Fruit fly (Drosophila melanogaster) whole organism, embryonic: Measurements from ENCODE around the gene aru.

Experiments
- Antp ChIP-seq: fragments of 200-800 bp; sonication (Bioruptor generic); optimal IDR thresholded peaks from 3 replicates; lab custom pipeline; 2016; ENCODE audit warnings: missing biosample characterization, missing genetic modification characterization
- Atf6 ChIP-seq: fragments of 200-800 bp; sonication (Bioruptor generic); IDR thresholded peaks from 2 replicates; pipeline ENCODE4 v1.3.6; 2022; ENCODE audit warnings: missing biosample characterization, missing genetic modification characterization
- Blimp-1 ChIP-seq: fragments of 200-800 bp; sonication (Bioruptor generic); optimal IDR thresholded peaks from 3 replicates; lab custom pipeline; 2018; ENCODE audit warnings: missing biosample characterization, missing genetic modification characterization, mild to moderate bottlenecking, moderate library complexity, missing genetic modification reagents
- CG12071 ChIP-seq: fragments of 200-800 bp; sonication (Bioruptor generic); optimal IDR thresholded peaks from 3 replicates; lab custom pipeline; 2018; ENCODE audit warnings: missing biosample characterization, mild to moderate bottlenecking, missing genetic modification characterization
- CG12219 ChIP-seq: fragments of 200-800 bp; sonication (Bioruptor generic); optimal IDR thresholded peaks from 3 replicates; lab custom pipeline; 2018; ENCODE audit warnings: missing biosample characterization, mild to moderate bottlenecking, missing genetic modification characterization
- CG12744 ChIP-seq: fragments of 200-800 bp; sonication (Bioruptor generic); optimal IDR thresholded peaks from 2 replicates; lab custom pipeline; 2016; ENCODE audit warnings: missing biosample characterization, missing genetic modification characterization
- CG12942 ChIP-seq: fragments of 200-800 bp; sonication (Bioruptor generic); optimal IDR thresholded peaks from 3 replicates; lab custom pipeline; 2016; ENCODE audit warnings: missing biosample characterization, missing genetic modification characterization
- CG17186 ChIP-seq: fragments of 200-800 bp; sonication (Bioruptor generic); optimal IDR thresholded peaks from 3 replicates; lab custom pipeline; 2017; ENCODE audit warnings: missing biosample characterization, missing genetic modification reagents, missing genetic modification characterization
- CG2199 ChIP-seq: fragments of 200-800 bp; sonication (Bioruptor generic); IDR thresholded peaks from 3 replicates; pipeline ENCODE4 v1.3.6; 2022; ENCODE audit warnings: missing biosample characterization, missing genetic modification characterization
- CG2889 ChIP-seq: fragments of 200-800 bp; sonication (Bioruptor generic); IDR thresholded peaks from 3 replicates; pipeline ENCODE4 v1.3.6; 2022; ENCODE audit warnings: missing biosample characterization, missing genetic modification characterization
- CG3847 ChIP-seq: fragments of 200-800 bp; sonication (Bioruptor generic); IDR thresholded peaks from 2 replicates; pipeline ENCODE4 v1.3.6; 2022; ENCODE audit warnings: missing biosample characterization, missing genetic modification characterization
- CG6689 ChIP-seq: fragments of 200-800 bp; sonication (Bioruptor generic); IDR thresholded peaks from 2 replicates; pipeline ENCODE4 v1.3.6; 2022; ENCODE audit warnings: missing biosample characterization, missing genetic modification characterization
- CG8478 ChIP-seq: fragments of >200 bp; optimal IDR thresholded peaks from 2 replicates; lab custom pipeline; 2018
- CG8765 ChIP-seq: fragments of 200-800 bp; sonication (Bioruptor generic); IDR thresholded peaks from 2 replicates; pipeline ENCODE4 v1.3.6; 2022; ENCODE audit warnings: missing biosample characterization, missing genetic modification characterization
- CG9437 ChIP-seq: fragments of 200-800 bp; sonication (Bioruptor generic); optimal IDR thresholded peaks from 2 replicates; lab custom pipeline; 2018; ENCODE audit warnings: missing biosample characterization, mild to moderate bottlenecking, missing genetic modification characterization
- CTCF ChIP-seq: fragments of 200-800 bp; sonication (Bioruptor generic); optimal IDR thresholded peaks from 2 replicates; lab custom pipeline; 2017; ENCODE audit warnings: missing biosample characterization, mild to moderate bottlenecking, missing genetic modification characterization, moderate library complexity
- Chrac-16 ChIP-seq: fragments of 200-800 bp; sonication (Bioruptor generic); optimal IDR thresholded peaks from 3 replicates; lab custom pipeline; 2016; ENCODE audit warnings: missing biosample characterization, missing genetic modification characterization
- CrebB ChIP-seq: fragments of 200-800 bp; sonication (Bioruptor generic); optimal IDR thresholded peaks from 3 replicates; lab custom pipeline; 2018; ENCODE audit warnings: missing biosample characterization, mild to moderate bottlenecking, missing genetic modification characterization
- Dfd ChIP-seq, 2 experiments: fragments of >200 bp; optimal IDR thresholded peaks; 2 replicates each; lab custom pipeline; 2017; ENCODE audit warnings: missing biosample characterization in 2 of 2, missing genetic modification characterization in 2 of 2
- Doc2 ChIP-seq: fragments of 200-800 bp; sonication (Bioruptor generic); IDR thresholded peaks from 2 replicates; pipeline ENCODE4 v1.3.6; 2022; ENCODE audit warnings: missing biosample characterization, missing genetic modification characterization
- Fer3 ChIP-seq: fragments of 200-800 bp; sonication (Bioruptor generic); optimal IDR thresholded peaks from 2 replicates; lab custom pipeline; 2018; ENCODE audit warnings: missing biosample characterization, mild to moderate bottlenecking, missing genetic modification characterization, moderate library complexity
- H2.0 ChIP-seq: fragments of 200-800 bp; sonication (Bioruptor generic); IDR thresholded peaks from 2 replicates; pipeline ENCODE4 v1.3.6; 2022; ENCODE audit warnings: missing biosample characterization, missing genetic modification characterization
- HLH4C ChIP-seq: fragments of 200-800 bp; sonication (Bioruptor generic); IDR thresholded peaks from 3 replicates; pipeline ENCODE4 v1.3.6; 2022; ENCODE audit warnings: missing biosample characterization, missing genetic modification characterization; ENCODE audit not compliant: partially characterized antibody
- Hmx ChIP-seq: fragments of 200-800 bp; sonication (Bioruptor generic); optimal IDR thresholded peaks from 2 replicates; lab custom pipeline; 2016; ENCODE audit warnings: missing biosample characterization, missing genetic modification characterization
- Hr3 ChIP-seq: fragments of 200-800 bp; sonication (Bioruptor generic); optimal IDR thresholded peaks from 3 replicates; lab custom pipeline; 2016; ENCODE audit warnings: missing biosample characterization, missing genetic modification characterization
- Lim3 ChIP-seq: fragments of 200-800 bp; sonication (Bioruptor generic); IDR thresholded peaks from 2 replicates; pipeline ENCODE4 v1.3.6; 2022; ENCODE audit warnings: missing biosample characterization, missing genetic modification characterization
- NK7.1 ChIP-seq: fragments of 200-800 bp; sonication (Bioruptor generic); optimal IDR thresholded peaks from 3 replicates; lab custom pipeline; 2016; ENCODE audit warnings: missing biosample characterization, missing genetic modification characterization
- Nf-YA ChIP-seq: fragments of 200-800 bp; sonication (Bioruptor generic); IDR thresholded peaks from 2 replicates; pipeline ENCODE4 v1.3.6; 2022; ENCODE audit warnings: missing biosample characterization, missing genetic modification characterization
- Oaz ChIP-seq: fragments of 200-800 bp; sonication (Bioruptor generic); IDR thresholded peaks from 2 replicates; pipeline ENCODE4 v1.3.6; 2022; ENCODE audit warnings: missing biosample characterization, missing genetic modification characterization
- Scr ChIP-seq: fragments of 200-800 bp; sonication (Bioruptor generic); IDR thresholded peaks from 2 replicates; pipeline ENCODE4 v1.3.6; 2022; ENCODE audit warnings: missing biosample characterization, missing genetic modification characterization; ENCODE audit not compliant: partially characterized antibody
- Sox100B ChIP-seq: fragments of 200-800 bp; sonication (Bioruptor generic); optimal IDR thresholded peaks from 3 replicates; lab custom pipeline; 2018; ENCODE audit warnings: missing biosample characterization, mild to moderate bottlenecking, missing genetic modification characterization
- Xrp1 ChIP-seq: fragments of 200-800 bp; sonication (Bioruptor generic); IDR thresholded peaks from 2 replicates; pipeline ENCODE4 v1.3.6; 2022; ENCODE audit warnings: missing biosample characterization, missing genetic modification characterization
- ab ChIP-seq: fragments of 200-800 bp; sonication (Bioruptor generic); optimal IDR thresholded peaks from 2 replicates; lab custom pipeline; 2016; ENCODE audit warnings: missing biosample characterization, missing genetic modification characterization
- ci ChIP-seq: fragments of 200-800 bp; sonication (Bioruptor generic); IDR thresholded peaks from 3 replicates; pipeline ENCODE4 v1.3.6; 2022; ENCODE audit warnings: missing biosample characterization, missing genetic modification characterization
- crol ChIP-seq: fragments of 200-800 bp; sonication (Bioruptor generic); IDR thresholded peaks from 2 replicates; pipeline ENCODE4 v1.3.6; 2022; ENCODE audit warnings: missing biosample characterization, missing genetic modification characterization
- ewg ChIP-seq: fragments of 200-800 bp; sonication (Bioruptor generic); optimal IDR thresholded peaks from 3 replicates; lab custom pipeline; 2017; ENCODE audit warnings: mild to moderate bottlenecking, missing biosample characterization, missing genetic modification reagents, missing genetic modification characterization
- gce ChIP-seq: fragments of 200-800 bp; sonication (Bioruptor generic); IDR thresholded peaks from 3 replicates; pipeline ENCODE4 v1.3.6; 2022; ENCODE audit warnings: missing biosample characterization, missing genetic modification characterization
- ham ChIP-seq: fragments of 200-800 bp; sonication (Bioruptor generic); IDR thresholded peaks from 2 replicates; pipeline ENCODE4 v1.3.6; 2022; ENCODE audit warnings: missing biosample characterization, missing genetic modification characterization
- lilli ChIP-seq: fragments of 200-800 bp; sonication (Bioruptor generic); optimal IDR thresholded peaks from 3 replicates; lab custom pipeline; 2016; ENCODE audit warnings: missing biosample characterization, missing genetic modification characterization
- luna ChIP-seq: fragments of 200-800 bp; sonication (Bioruptor generic); optimal IDR thresholded peaks from 2 replicates; lab custom pipeline; 2016; ENCODE audit warnings: missing biosample characterization, missing genetic modification characterization
- pita ChIP-seq: fragments of 200-800 bp; sonication (Bioruptor generic); optimal IDR thresholded peaks from 2 replicates; lab custom pipeline; 2017; ENCODE audit warnings: missing biosample characterization, mild to moderate bottlenecking, missing genetic modification characterization
- ro ChIP-seq: fragments of 200-800 bp; sonication (Bioruptor generic); IDR thresholded peaks from 2 replicates; pipeline ENCODE4 v1.3.6; 2022; ENCODE audit warnings: missing biosample characterization, missing genetic modification characterization
- shn ChIP-seq: fragments of 200-800 bp; sonication (Bioruptor generic); optimal IDR thresholded peaks from 3 replicates; lab custom pipeline; 2016; ENCODE audit warnings: missing biosample characterization, missing genetic modification characterization
- sna ChIP-seq: fragments of 200-800 bp; sonication (Bioruptor generic); IDR thresholded peaks from 2 replicates; pipeline ENCODE4 v1.3.6; 2022; ENCODE audit warnings: missing biosample characterization, missing genetic modification characterization; ENCODE audit not compliant: partially characterized antibody
- tll ChIP-seq, 2 experiments: fragments of 200-800 bp in 1 of 2; fragments of >200 bp in 1 of 2; sonication (Bioruptor generic) in 1 of 2; optimal IDR thresholded peaks; 2 replicates each; lab custom pipeline; 2017 to 2019; ENCODE audit warnings: missing biosample characterization in 2 of 2, missing genetic modification characterization in 2 of 2, mild to moderate bottlenecking in 1 of 2, moderate library complexity in 1 of 2
- tup ChIP-seq: fragments of 200-800 bp; sonication (Bioruptor generic); optimal IDR thresholded peaks from 2 replicates; lab custom pipeline; 2016; ENCODE audit warnings: missing biosample characterization, mild to moderate bottlenecking, missing genetic modification characterization, moderate library complexity
- unc-4 ChIP-seq: fragments of 200-800 bp; sonication (Bioruptor generic); IDR thresholded peaks from 2 replicates; pipeline ENCODE4 v1.3.6; 2022; ENCODE audit warnings: missing biosample characterization, missing genetic modification characterization; ENCODE audit not compliant: partially characterized antibody
- unpg ChIP-seq: fragments of 200-800 bp; sonication (Bioruptor generic); optimal IDR thresholded peaks from 3 replicates; lab custom pipeline; 2018; ENCODE audit warnings: missing biosample characterization, mild to moderate bottlenecking, missing genetic modification characterization, moderate library complexity
- vfl ChIP-seq: fragments of 200-800 bp; sonication (Bioruptor generic); optimal IDR thresholded peaks from 2 replicates; lab custom pipeline; 2016; ENCODE audit warnings: missing biosample characterization, missing genetic modification characterization
- vvl ChIP-seq: fragments of 200-800 bp; sonication (Bioruptor generic); IDR thresholded peaks from 2 replicates; pipeline ENCODE4 v1.3.6; 2022; ENCODE audit warnings: missing biosample characterization, missing genetic modification characterization
- wor ChIP-seq: fragments of 200-800 bp; sonication (Bioruptor generic); IDR thresholded peaks from 2 replicates; pipeline ENCODE4 v1.3.6; 2022; ENCODE audit warnings: missing biosample characterization, missing genetic modification characterization

Gene aru

dm6 chr2L:857897-858517, 10.1 kb downstream of the aru start (continued):
- TF ChIP-seq unc-4, result no peak
- peak; percentile 75; the same call in 1 of the 2 replicates for TF ChIP-seq Atf6 (GFP tag; lab: Robert Waterston, UW)
- peak; percentile 51 for TF ChIP-seq ewg (GFP tag; lab: Kevin White, UChicago)
- TF ChIP-seq Doc2, result no peak
- TF ChIP-seq pita, result no peak
- TF ChIP-seq Xrp1 (GFP tag; lab: Robert Waterston, UW), result peak; percentile 64; the same call in 1 of the 2 replicates
- peak; percentile 1 for TF ChIP-seq vfl
- no peak; the same call in 1 of the 2 replicates for TF ChIP-seq Lim3 (GFP tag; lab: Robert Waterston, UW)
- peak; percentile 12 for TF ChIP-seq Sox100B
- peak; percentile 42 for TF ChIP-seq Hr3 (GFP tag; lab: Kevin White, UChicago)
- TF ChIP-seq NK7.1, result peak; percentile 8
- TF ChIP-seq Nf-YA, result 0 out of 2 replicates have a peak, but pooled peaks have one; percentile 22
- no peak for TF ChIP-seq Scr (GFP tag; lab: Robert Waterston, UW)
- TF ChIP-seq luna (GFP tag; lab: Kevin White, UChicago), result no peak
- peak; percentile 41; the same call in 1 of the 2 replicates for TF ChIP-seq H2.0 (GFP tag; lab: Robert Waterston, UW)
- no peak for TF ChIP-seq CG12071
- peak; percentile 51; the same call in 1 of the 2 replicates for TF ChIP-seq CG3847 (GFP tag; lab: Robert Waterston, UW)
- TF ChIP-seq Antp (GFP tag; lab: Kevin White, UChicago), result peak; percentile 43
- TF ChIP-seq CG8765 (GFP tag; lab: Robert Waterston, UW), result no peak
- no peak for TF ChIP-seq CG8478 (lab: Kevin White, UChicago)
- TF ChIP-seq CG6689 (GFP tag; lab: Robert Waterston, UW), result peak; percentile 45; the same call in 1 of the 2 replicates
- peak; percentile 46 for TF ChIP-seq shn (GFP tag; lab: Kevin White, UChicago)
- TF ChIP-seq sna (GFP tag; lab: Robert Waterston, UW), result no peak
- TF ChIP-seq CTCF (GFP tag; lab: Kevin White, UChicago), result no peak
- TF ChIP-seq CG12744 (GFP tag; lab: Kevin White, UChicago), result no peak
- TF ChIP-seq crol, result no peak
- peak; percentile 27 for TF ChIP-seq Fer3 (tag; lab: Kevin White, UChicago)
- peak; percentile 31 for TF ChIP-seq Chrac-16 (GFP tag; lab: Kevin White, UChicago)
- TF ChIP-seq Oaz (GFP tag; lab: Robert Waterston, UW), result peak; percentile 42; the same call in 1 of the 2 replicates
- TF ChIP-seq CG2199, result no peak
- TF ChIP-seq Hmx, result no peak
- TF ChIP-seq gce (GFP tag; lab: Robert Waterston, UW), result no peak
- peak; percentile 55 for TF ChIP-seq unpg (GFP tag; lab: Kevin White, UChicago)
- peak; percentile 93 for TF ChIP-seq ci (GFP tag; lab: Robert Waterston, UW)
- TF ChIP-seq ab, result no peak
- TF ChIP-seq Dfd (GFP tag; optimal IDR thresholded peaks at IDR 0.05; lab: Kevin White, UChicago), result no peak
- TF ChIP-seq ham, result no peak
- peak; percentile 77 for TF ChIP-seq vvl (GFP tag; lab: Robert Waterston, UW)
- TF ChIP-seq Blimp-1, result peak; percentile 55
- no peak for TF ChIP-seq ro (GFP tag; lab: Robert Waterston, UW)
- TF ChIP-seq tll (GFP tag; optimal IDR thresholded peaks at IDR 0.05; lab: Kevin White, UChicago), result no peak
- peak; percentile 16 for TF ChIP-seq CrebB (tag; lab: Kevin White, UChicago)
- TF ChIP-seq HLH4C (GFP tag; lab: Robert Waterston, UW), result no peak
- TF ChIP-seq CG17186, result no peak
- peak; percentile 52 for TF ChIP-seq lilli
- no peak for TF ChIP-seq wor (GFP tag; lab: Robert Waterston, UW)
- no peak for TF ChIP-seq CG12942 (GFP tag; lab: Kevin White, UChicago)
- TF ChIP-seq CG2889 (GFP tag; lab: Robert Waterston, UW), result 0 out of 3 replicates have a peak, but pooled peaks have one; percentile 30
- peak; percentile 24 for TF ChIP-seq tup (GFP tag; lab: Kevin White, UChicago)
- peak; percentile 9 for TF ChIP-seq CG9437 (GFP tag; lab: Kevin White, UChicago)
- TF ChIP-seq CG12219 (GFP tag; lab: Kevin White, UChicago), result peak; percentile 43
